Fruit fly (Drosophila melanogaster): Measurements from ENCODE around the gene CG33969.

DNA sequence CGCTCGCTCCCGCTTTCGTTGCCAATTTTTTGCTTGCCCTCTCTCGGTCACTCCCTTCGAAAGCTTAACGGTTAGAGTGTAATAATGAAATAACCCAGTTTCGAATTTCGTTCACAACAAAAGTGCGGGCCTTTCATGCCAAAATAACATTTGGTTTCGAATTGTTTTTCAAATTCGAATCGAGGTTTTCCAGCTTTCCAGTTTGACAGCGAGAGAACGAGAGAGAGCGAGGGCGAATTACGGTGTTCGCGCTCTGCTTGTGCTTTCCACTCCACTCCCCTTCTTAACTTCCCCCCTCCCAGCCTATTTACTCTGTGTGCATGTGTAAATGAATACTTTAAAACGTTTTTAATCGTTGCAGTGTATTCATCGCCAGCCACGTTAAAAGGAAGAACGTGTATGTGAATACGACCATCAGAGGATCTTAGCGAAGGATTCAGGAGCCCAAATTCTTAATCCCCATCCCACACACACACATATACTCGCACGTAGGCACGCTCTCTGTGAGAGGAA, 44.7 kb downstream of the CG33969 start:
- TF ChIP-seq Hr4 (GFP tag; optimal IDR thresholded peaks at IDR 0.05) (no peak), Eip75B (GFP tag; optimal IDR thresholded peaks at IDR 0.05) (no peak), Hr38 (GFP tag; optimal IDR thresholded peaks at IDR 0.05) (no peak), eg (GFP tag; IDR thresholded peaks at IDR 0.05) (no peak), Sox15 (GFP tag; optimal IDR thresholded peaks at IDR 0.05) (no peak), CG16779 (tag; optimal IDR thresholded peaks at IDR 0.05) (no peak), Blimp-1 (GFP tag; optimal IDR thresholded peaks at IDR 0.05) (no peak), esn (GFP tag; optimal IDR thresholded peaks at IDR 0.05) (no peak), CG11902 (GFP tag; optimal IDR thresholded peaks at IDR 0.05) (no peak)

Measured in whole organism, prepupa.